Worm (Caenorhabditis elegans) whole organism, L3 larva: ENCODE data around the gene scl-3.

ENCODE experiments used
- R02D3.7 ChIP-seq: fragments of 150-350 bp; optimal IDR thresholded peaks from 2 replicates; lab custom pipeline; 2014; ENCODE audit warnings: missing biosample characterization, missing genetic modification characterization
- fos-1 ChIP-seq: fragments of 150-350 bp; optimal IDR thresholded peaks from 2 replicates; lab custom pipeline; 2014; ENCODE audit warnings: missing biosample characterization, missing genetic modification characterization
- nfya-1 ChIP-seq: sonication (generic microtip); optimal IDR thresholded peaks from 2 replicates; lab custom pipeline; 2017; ENCODE audit warnings: missing genetic modification characterization, mild to moderate bottlenecking, missing compliant biosample characterization, antibody characterized with exemption, moderate library complexity; ENCODE audit not compliant: insufficient read depth
- nhr-11 ChIP-seq: fragments of 150-350 bp; optimal IDR thresholded peaks from 2 replicates; lab custom pipeline; 2014; ENCODE audit warnings: missing biosample characterization, missing genetic modification characterization
- nhr-237 ChIP-seq: fragments of 150-350 bp; optimal IDR thresholded peaks from 2 replicates; lab custom pipeline; 2014; ENCODE audit warnings: missing biosample characterization, missing genetic modification characterization

DNA sequence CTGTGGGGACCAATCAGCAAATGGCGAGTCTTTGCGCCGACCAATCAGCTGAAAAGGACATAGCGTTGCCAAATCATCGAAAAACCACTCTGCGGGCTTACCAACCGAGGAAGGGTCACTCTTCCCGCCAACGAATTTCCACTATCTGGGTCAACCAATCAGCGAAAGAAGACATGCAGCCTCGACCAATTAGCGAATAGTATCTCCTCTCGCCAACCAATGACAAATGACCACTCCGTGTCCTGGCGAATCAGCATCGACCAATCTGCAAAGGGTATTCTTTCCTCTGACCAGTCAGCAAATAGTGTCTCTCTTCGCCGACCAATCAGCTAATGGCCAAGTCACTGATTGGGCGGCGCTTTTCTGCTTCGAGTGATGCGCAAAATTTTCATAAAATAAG lies 17.9 kb upstream of the scl-3 start:
- TF ChIP-seq fos-1 (no peak), R02D3.7 (no peak), nhr-11 (no peak), nfya-1 (tag; lab: Kevin White, UChicago) (peak; percentile 79), nhr-237 (tag; lab: Kevin White, UChicago) (no peak)
